Fruit fly (Drosophila melanogaster) whole organism, prepupa: ENCODE measurements around the gene CG10700.
A peak's percentile ranks its signal among the peaks of the same experiment; 100 is the strongest.

ENCODE experiments used
- Blimp-1 ChIP-seq: fragments of 200-800 bp; sonication (Bioruptor generic); optimal IDR thresholded peaks from 3 replicates; lab custom pipeline; 2017; ENCODE audit warnings: missing biosample characterization, missing genetic modification characterization, mild to moderate bottlenecking, moderate library complexity, missing genetic modification reagents
- CG10631 ChIP-seq: fragments of 200-800 bp; sonication (Bioruptor generic); optimal IDR thresholded peaks from 2 replicates; lab custom pipeline; 2016; ENCODE audit warnings: missing biosample characterization, missing genetic modification characterization
- CG11294 ChIP-seq: fragments of 200-800 bp; sonication (Bioruptor generic); IDR thresholded peaks from 2 replicates; pipeline ENCODE4 v1.3.6; 2022; ENCODE audit warnings: missing biosample characterization, missing genetic modification characterization
- CG11762 ChIP-seq: fragments of 200-800 bp; sonication (Bioruptor generic); optimal IDR thresholded peaks from 3 replicates; lab custom pipeline; 2016; ENCODE audit warnings: missing biosample characterization, missing genetic modification characterization; ENCODE audit not compliant: insufficient read depth
- CG11902 ChIP-seq: fragments of 200-800 bp; sonication (Bioruptor generic); optimal IDR thresholded peaks from 3 replicates; lab custom pipeline; 2016; ENCODE audit warnings: missing biosample characterization, missing genetic modification characterization
- CG15336 ChIP-seq: fragments of 200-800 bp; sonication (Bioruptor generic); IDR thresholded peaks from 2 replicates; pipeline ENCODE4 v1.3.6; 2022; ENCODE audit warnings: missing biosample characterization, missing genetic modification characterization
- CG1621 ChIP-seq: fragments of 200-800 bp; sonication (Bioruptor generic); optimal IDR thresholded peaks from 3 replicates; lab custom pipeline; 2018; ENCODE audit warnings: missing biosample characterization, mild to moderate bottlenecking, missing genetic modification characterization
- CG16779 ChIP-seq: fragments of 200-800 bp; sonication (Bioruptor generic); optimal IDR thresholded peaks from 3 replicates; lab custom pipeline; 2017; ENCODE audit warnings: missing biosample characterization, mild to moderate bottlenecking, missing genetic modification characterization
- CG3032 ChIP-seq: fragments of 200-800 bp; optimal IDR thresholded peaks from 2 replicates; lab custom pipeline; 2019; ENCODE audit warnings: missing biosample characterization, mild to moderate bottlenecking, missing genetic modification characterization, moderate library complexity
- CG34406 ChIP-seq: fragments of 200-800 bp; sonication (Bioruptor generic); optimal IDR thresholded peaks from 3 replicates; lab custom pipeline; 2016; ENCODE audit warnings: missing biosample characterization, missing genetic modification characterization
- CG3919 ChIP-seq: fragments of 200-800 bp; sonication (Bioruptor generic); optimal IDR thresholded peaks from 3 replicates; lab custom pipeline; 2016; ENCODE audit warnings: missing biosample characterization, missing genetic modification characterization
- CG4318 ChIP-seq: fragments of 200-800 bp; sonication (Bioruptor generic); optimal IDR thresholded peaks from 3 replicates; lab custom pipeline; 2017; ENCODE audit warnings: missing biosample characterization, mild to moderate bottlenecking, missing genetic modification characterization
- CG6276 ChIP-seq: fragments of 200-800 bp; sonication (Bioruptor generic); optimal IDR thresholded peaks from 2 replicates; lab custom pipeline; 2017; ENCODE audit warnings: missing biosample characterization, mild to moderate bottlenecking, missing genetic modification characterization
- CG6792 ChIP-seq: fragments of 200-800 bp; sonication (Bioruptor generic); optimal IDR thresholded peaks from 3 replicates; lab custom pipeline; 2016; ENCODE audit warnings: missing biosample characterization, missing genetic modification characterization
- CG6808 ChIP-seq: fragments of 200-800 bp; sonication (Bioruptor generic); optimal IDR thresholded peaks from 3 replicates; lab custom pipeline; 2017; ENCODE audit warnings: missing biosample characterization, missing genetic modification characterization, mild to moderate bottlenecking, moderate library complexity, missing genetic modification reagents
- CG6854 ChIP-seq: fragments of 200-800 bp; sonication (Bioruptor generic); optimal IDR thresholded peaks from 2 replicates; lab custom pipeline; 2017; ENCODE audit warnings: missing biosample characterization, mild to moderate bottlenecking, missing genetic modification characterization
- CG8319 ChIP-seq: fragments of 200-800 bp; sonication (Bioruptor generic); optimal IDR thresholded peaks from 3 replicates; lab custom pipeline; 2016; ENCODE audit warnings: missing biosample characterization, missing genetic modification characterization
- CG9139 ChIP-seq: fragments of 200-800 bp; sonication (Bioruptor generic); optimal IDR thresholded peaks from 3 replicates; lab custom pipeline; 2017; ENCODE audit warnings: missing biosample characterization, mild to moderate bottlenecking, missing genetic modification characterization
- Eip75B ChIP-seq: fragments of 200-800 bp; sonication (Bioruptor generic); optimal IDR thresholded peaks from 3 replicates; lab custom pipeline; 2016; ENCODE audit warnings: missing biosample characterization, missing genetic modification characterization
- Eip78C ChIP-seq: fragments of 200-800 bp; sonication (Bioruptor generic); peaks from one replicate; lab custom pipeline; 2016; ENCODE audit warnings: missing biosample characterization, missing genetic modification characterization
- Eip93F ChIP-seq: fragments of 200-800 bp; sonication (Bioruptor generic); optimal IDR thresholded peaks from 2 replicates; lab custom pipeline; 2016; ENCODE audit warnings: missing biosample characterization, mild to moderate bottlenecking, missing genetic modification characterization
- Ets21C ChIP-seq: fragments of 200-800 bp; sonication (Bioruptor generic); optimal IDR thresholded peaks from 3 replicates; lab custom pipeline; 2016; ENCODE audit warnings: missing biosample characterization, missing genetic modification characterization
- Ets96B ChIP-seq: fragments of 200-800 bp; optimal IDR thresholded peaks from 2 replicates; lab custom pipeline; 2019; ENCODE audit warnings: missing biosample characterization, mild to moderate bottlenecking, missing genetic modification characterization, moderate library complexity
- Gug ChIP-seq: fragments of 200-800 bp; sonication (Bioruptor generic); IDR thresholded peaks from 2 replicates; pipeline ENCODE4 v1.3.6; 2022; ENCODE audit warnings: missing biosample characterization, missing genetic modification characterization
- Hr4 ChIP-seq: fragments of 200-800 bp; sonication (Bioruptor generic); optimal IDR thresholded peaks from 3 replicates; lab custom pipeline; 2016; ENCODE audit warnings: missing biosample characterization, missing genetic modification characterization
- Lpt ChIP-seq: fragments of 200-800 bp; sonication (Bioruptor generic); optimal IDR thresholded peaks from 3 replicates; lab custom pipeline; 2016; ENCODE audit warnings: missing biosample characterization, missing genetic modification characterization
- Met ChIP-seq: fragments of 200-800 bp; sonication (Bioruptor generic); optimal IDR thresholded peaks from 3 replicates; lab custom pipeline; 2016; ENCODE audit warnings: missing biosample characterization, missing genetic modification characterization
- OdsH ChIP-seq: fragments of 200-800 bp; sonication (Bioruptor generic); optimal IDR thresholded peaks from 3 replicates; lab custom pipeline; 2016; ENCODE audit warnings: missing biosample characterization, missing genetic modification characterization
- Smox ChIP-seq: fragments of 200-800 bp; sonication (Bioruptor generic); optimal IDR thresholded peaks from 3 replicates; lab custom pipeline; 2016; ENCODE audit warnings: missing biosample characterization, missing genetic modification characterization
- Sox102F ChIP-seq: fragments of 200-800 bp; sonication (Bioruptor generic); optimal IDR thresholded peaks from 2 replicates; lab custom pipeline; 2016; ENCODE audit warnings: missing biosample characterization, mild to moderate bottlenecking, missing genetic modification characterization
- Sox14 ChIP-seq: fragments of 200-800 bp; sonication (Bioruptor generic); optimal IDR thresholded peaks from 3 replicates; lab custom pipeline; 2016; ENCODE audit warnings: missing biosample characterization, missing genetic modification characterization
- achi ChIP-seq: fragments of 200-800 bp; sonication (Bioruptor generic); optimal IDR thresholded peaks from 3 replicates; lab custom pipeline; 2016; ENCODE audit warnings: missing biosample characterization, missing genetic modification characterization
- acj6 ChIP-seq: fragments of 200-800 bp; sonication (Bioruptor generic); optimal IDR thresholded peaks from 3 replicates; lab custom pipeline; 2016; ENCODE audit warnings: missing biosample characterization, missing genetic modification characterization
- cyc ChIP-seq: fragments of 200-800 bp; sonication (Bioruptor generic); optimal IDR thresholded peaks from 3 replicates; lab custom pipeline; 2016; ENCODE audit warnings: missing biosample characterization, missing genetic modification characterization
- dac ChIP-seq: fragments of 200-800 bp; sonication (Bioruptor generic); optimal IDR thresholded peaks from 2 replicates; lab custom pipeline; 2017; ENCODE audit warnings: missing biosample characterization, mild to moderate bottlenecking, missing genetic modification characterization
- dsx ChIP-seq: fragments of 200-800 bp; optimal IDR thresholded peaks from 3 replicates; lab custom pipeline; 2019; ENCODE audit warnings: missing biosample characterization, mild to moderate bottlenecking, missing genetic modification characterization, moderate library complexity; ENCODE audit not compliant: poor library complexity, severe bottlenecking
- eg ChIP-seq: fragments of 200-800 bp; sonication (Bioruptor generic); IDR thresholded peaks from 3 replicates; pipeline ENCODE4 v1.3.6; 2022; ENCODE audit warnings: missing biosample characterization, missing genetic modification characterization
- esn ChIP-seq: fragments of 200-800 bp; sonication (Bioruptor generic); optimal IDR thresholded peaks from 2 replicates; lab custom pipeline; 2016; ENCODE audit warnings: missing biosample characterization, mild to moderate bottlenecking, missing genetic modification characterization, moderate library complexity
- fd85E ChIP-seq: fragments of 200-800 bp; sonication (Bioruptor generic); optimal IDR thresholded peaks from 3 replicates; lab custom pipeline; 2016; ENCODE audit warnings: missing biosample characterization, missing genetic modification characterization
- fkh ChIP-seq: fragments of 200-800 bp; sonication (Bioruptor generic); optimal IDR thresholded peaks from 3 replicates; lab custom pipeline; 2017; ENCODE audit warnings: missing biosample characterization, mild to moderate bottlenecking, missing genetic modification characterization, moderate library complexity
- lz ChIP-seq: fragments of 200-800 bp; sonication (Bioruptor generic); optimal IDR thresholded peaks from 3 replicates; lab custom pipeline; 2016; ENCODE audit warnings: missing biosample characterization, missing genetic modification characterization
- salr ChIP-seq, 2 experiments: fragments of 200-800 bp; sonication (Bioruptor generic); optimal IDR thresholded peaks; 3 replicates each; lab custom pipeline; 2016 to 2018; ENCODE audit warnings: missing biosample characterization in 2 of 2, missing genetic modification characterization in 2 of 2, mild to moderate bottlenecking in 1 of 2
- ss ChIP-seq, 2 experiments: fragments of 200-800 bp; sonication (Bioruptor generic); optimal IDR thresholded peaks; 2 replicates in 1 of 2; 3 replicates in 1 of 2; lab custom pipeline; 2017 to 2018; ENCODE audit warnings: mild to moderate bottlenecking in 2 of 2, missing biosample characterization in 2 of 2, missing genetic modification characterization in 2 of 2, moderate library complexity in 1 of 2
- svp ChIP-seq: fragments of 200-800 bp; sonication (Bioruptor generic); peaks from one replicate; lab custom pipeline; 2016; ENCODE audit warnings: missing biosample characterization, missing genetic modification characterization

Gene CG10700

DNA sequence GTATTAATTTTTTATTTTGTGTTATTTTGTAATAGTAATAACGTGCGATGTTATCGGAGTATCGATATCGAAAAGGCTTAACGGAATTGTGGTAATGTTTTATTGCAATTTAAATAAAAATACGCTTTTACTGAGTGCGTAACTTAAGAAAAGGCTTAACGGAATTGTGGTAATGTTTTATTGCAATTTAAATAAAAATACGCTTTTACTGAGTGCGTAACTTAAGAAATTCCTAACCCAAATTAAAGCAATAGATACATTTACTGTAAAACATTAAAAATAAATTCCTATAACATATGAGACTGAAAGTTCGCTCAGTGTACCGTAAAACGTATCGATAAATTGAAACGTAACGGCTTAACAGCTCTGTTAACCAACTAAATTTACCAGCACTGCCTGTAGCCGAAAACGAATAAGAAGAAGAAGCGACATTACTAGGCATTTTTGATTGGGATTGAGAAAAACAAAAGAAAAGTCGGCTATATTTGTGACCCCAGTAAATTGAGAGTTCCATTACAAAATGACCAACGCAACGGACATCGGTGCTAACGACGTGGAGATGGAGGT, 27.2 kb downstream of the CG10700 start, which contains the start of gene Rpn3 (continued):
- TF ChIP-seq CG6792 (peak; percentile 82), CG6276 (no peak), cyc (peak; percentile 82), Eip93F (no peak), CG11762 (GFP tag; lab: Kevin White, UChicago) (peak; percentile 62), OdsH (no peak), dsx (GFP tag; lab: Kevin White, UChicago) (peak; percentile 85), Gug (GFP tag; lab: Robert Waterston, UW) (peak; percentile 77)

- TF ChIP-seq CG6854 (GFP tag; lab: Kevin White, UChicago) (no peak), Eip78C (peak; percentile 16), esn (GFP tag; lab: Kevin White, UChicago) (peak; percentile 34), CG3032 (tag; lab: Kevin White, UChicago) (peak; percentile 7), CG1621 (tag; lab: Kevin White, UChicago) (peak; percentile 4), dsx (GFP tag; lab: Kevin White, UChicago) (peak; percentile 70), Sox14 (GFP tag; lab: Kevin White, UChicago) (no peak)
Observed at dm6 chr2L:19048912-19049311, 29.9 kb downstream of the CG10700 start, which contains the start of gene CG10470. CG10470 (plus strand) TSS chr2L:19049076.

dm6 chr2L:19045111-19045560, 33.7 kb downstream of the CG10700 start, which contains the start of the genes Ttc19 and Acn:
Ttc19 (minus strand) TSS chr2L:19045148.
Acn (plus strand) TSS chr2L:19045355.
- TF ChIP-seq Eip93F = no peak
- peak; percentile 87 for TF ChIP-seq CG10631 (GFP tag; lab: Kevin White, UChicago)
- peak; percentile 62 for TF ChIP-seq Ets96B (tag; lab: Kevin White, UChicago)
- TF ChIP-seq esn (GFP tag; lab: Kevin White, UChicago) = peak; percentile 90
- TF ChIP-seq dsx (GFP tag; lab: Kevin White, UChicago) = peak; percentile 65
- peak in 1 of 2 experiments; percentile 27 for TF ChIP-seq salr (GFP tag; optimal IDR thresholded peaks at IDR 0.05; lab: Kevin White, UChicago)
- TF ChIP-seq eg (GFP tag; lab: Robert Waterston, UW) = peak; percentile 78
- TF ChIP-seq CG8319 (GFP tag; lab: Kevin White, UChicago) = peak; percentile 53
- peak; percentile 84 for TF ChIP-seq Met (GFP tag; lab: Kevin White, UChicago)
- TF ChIP-seq svp (GFP tag; lab: Kevin White, UChicago) = no peak
- TF ChIP-seq Smox = peak; percentile 86
- TF ChIP-seq ss (GFP tag; optimal IDR thresholded peaks at IDR 0.05; lab: Kevin White, UChicago) = no peak
- TF ChIP-seq Eip75B (GFP tag; lab: Kevin White, UChicago) = peak; percentile 86
- TF ChIP-seq CG6808 (GFP tag; lab: Kevin White, UChicago) = no peak
- TF ChIP-seq CG6854 (GFP tag; lab: Kevin White, UChicago) = no peak
- TF ChIP-seq CG34406 (GFP tag; lab: Kevin White, UChicago) = peak; percentile 80
- no peak for TF ChIP-seq Blimp-1 (GFP tag; lab: Kevin White, UChicago)
- TF ChIP-seq dac (GFP tag; lab: Kevin White, UChicago) = no peak
- no peak for TF ChIP-seq fkh (GFP tag; lab: Kevin White, UChicago)
- TF ChIP-seq Ets21C (GFP tag; lab: Kevin White, UChicago) = peak; percentile 80
- TF ChIP-seq CG11294 (GFP tag; lab: Robert Waterston, UW) = no peak
- peak; percentile 79 for TF ChIP-seq CG3919 (GFP tag; lab: Kevin White, UChicago)
- peak; percentile 88 for TF ChIP-seq OdsH
- TF ChIP-seq CG11762 (GFP tag; lab: Kevin White, UChicago) = peak; percentile 72
- peak; percentile 66 for TF ChIP-seq Gug (GFP tag; lab: Robert Waterston, UW)
- TF ChIP-seq CG4318 (GFP tag; lab: Kevin White, UChicago) = no peak
- no peak for TF ChIP-seq Sox102F
- peak; percentile 55 for TF ChIP-seq CG11902 (GFP tag; lab: Kevin White, UChicago)
- peak; percentile 91 for TF ChIP-seq Sox14 (GFP tag; lab: Kevin White, UChicago)
- TF ChIP-seq Lpt (GFP tag; lab: Kevin White, UChicago) = peak; percentile 55
- peak; percentile 82 for TF ChIP-seq cyc
- peak; percentile 86 for TF ChIP-seq lz
- TF ChIP-seq CG15336 (GFP tag; lab: Robert Waterston, UW) = peak; percentile 51; the same call in 1 of the 2 replicates
- peak; percentile 87 for TF ChIP-seq Hr4
- peak; percentile 84 for TF ChIP-seq achi (GFP tag; lab: Kevin White, UChicago)
- peak; percentile 81 for TF ChIP-seq acj6 (GFP tag; lab: Kevin White, UChicago)
- TF ChIP-seq CG9139 (GFP tag; lab: Kevin White, UChicago) = no peak
- no peak for TF ChIP-seq CG16779
- peak; percentile 73 for TF ChIP-seq CG6792
- TF ChIP-seq fd85E (GFP tag; lab: Kevin White, UChicago) = no peak
- TF ChIP-seq CG1621 (tag; lab: Kevin White, UChicago) = peak; percentile 52
